Fruit fly (Drosophila melanogaster) S2 (cell line): ENCODE results near the gene JIL-1.

Source experiments
- CG8478 ChIP-seq: fragments of >200 bp; optimal IDR thresholded peaks from 2 replicates; lab custom pipeline; 2018
- CTCF ChIP-seq, 2 experiments: fragments of >200 bp; optimal IDR thresholded peaks; 2 replicates each; lab custom pipeline; 2018

The JIL-1 gene

DNA sequence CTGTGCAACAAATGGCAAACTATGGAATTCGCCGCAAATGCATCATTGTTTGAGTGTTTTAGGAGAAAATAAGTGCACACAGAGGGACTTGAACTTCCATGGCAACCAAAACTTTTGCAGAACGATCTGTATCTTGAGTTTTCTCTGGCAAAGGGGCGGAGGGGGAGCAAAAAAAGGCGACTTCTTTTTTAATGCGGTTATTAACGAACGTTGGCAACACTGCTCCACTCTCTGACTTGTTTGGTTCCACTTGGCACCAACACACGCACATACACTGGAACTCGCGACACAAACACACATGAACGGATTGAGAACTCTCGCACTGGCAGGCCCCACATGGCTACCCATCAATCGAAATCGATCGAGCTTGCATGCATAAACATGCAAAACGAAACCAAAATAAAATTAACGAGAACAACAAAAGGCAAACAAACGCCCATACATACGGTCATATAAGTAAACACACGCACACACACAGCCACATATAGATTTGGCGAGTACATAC is 26.5 kb upstream of the JIL-1 start:
- TF ChIP-seq CTCF (optimal IDR thresholded peaks at IDR 0.05; lab: Kevin White, UChicago): no peak
- TF ChIP-seq CG8478: no peak

DNA sequence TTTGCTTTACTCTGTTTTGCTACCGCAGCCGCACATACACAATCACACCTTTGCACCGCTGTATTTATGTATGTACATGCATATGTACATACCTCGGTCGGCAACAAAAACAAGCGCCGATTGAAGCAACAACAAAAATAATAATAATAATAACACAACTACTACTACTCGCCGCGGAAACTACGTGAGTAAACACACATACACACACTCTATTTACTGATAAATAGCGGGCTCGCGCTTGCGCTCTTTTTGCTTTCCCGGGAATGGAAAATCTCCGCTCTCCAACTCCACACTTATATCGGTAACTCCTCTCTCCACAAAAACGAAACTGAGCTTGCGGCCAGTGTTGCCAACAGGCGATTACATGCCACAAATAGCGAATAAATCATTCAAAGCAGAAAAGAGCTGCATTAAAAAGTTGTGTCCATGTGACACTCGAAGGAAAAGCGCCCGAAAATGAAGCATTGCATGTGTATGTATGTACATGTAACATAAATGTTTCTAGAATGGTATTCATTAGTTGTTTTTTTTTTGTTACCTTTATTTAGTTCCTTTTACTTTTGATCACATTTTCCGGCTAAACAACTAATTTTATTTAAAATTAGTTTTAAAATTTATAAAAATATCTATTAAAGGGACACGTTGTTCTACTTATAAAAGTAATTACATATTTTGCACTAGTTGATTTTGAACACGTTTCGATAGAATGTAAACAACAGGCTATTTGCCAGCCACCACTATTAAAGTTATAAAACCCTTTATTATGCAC is 25.8 kb upstream of the JIL-1 start:
- no peak for TF ChIP-seq CTCF (optimal IDR thresholded peaks at IDR 0.05; lab: Kevin White, UChicago)
- TF ChIP-seq CG8478: no peak

DNA sequence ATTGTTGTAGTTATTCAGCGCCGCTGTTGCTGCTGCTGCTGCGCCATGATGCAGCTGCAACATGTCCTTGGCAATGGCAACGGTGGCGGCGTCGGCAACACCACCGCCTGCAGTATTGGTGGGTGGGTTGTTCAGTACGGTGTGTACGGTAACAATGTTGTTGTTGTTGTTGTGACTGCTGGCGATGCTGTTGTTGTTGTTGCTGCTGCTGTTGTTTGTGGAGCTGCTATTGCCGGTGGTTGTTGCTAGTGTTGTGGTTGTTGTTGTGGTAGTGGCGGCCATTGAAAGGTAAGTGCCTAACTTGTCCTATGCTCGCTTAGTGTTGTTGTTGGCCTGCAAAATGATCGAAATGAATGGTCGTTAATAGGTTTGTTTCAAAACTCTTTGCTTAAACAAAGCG is 24.7 kb upstream of the JIL-1 start:
- TF ChIP-seq CTCF (optimal IDR thresholded peaks at IDR 0.05; lab: Kevin White, UChicago) (no peak), CG8478 (no peak)

- TF ChIP-seq CG8478: no peak
- no peak for TF ChIP-seq CTCF (optimal IDR thresholded peaks at IDR 0.05; lab: Kevin White, UChicago)
Measured at dm6 chr3L:11113198-11114197, 20.5 kb upstream of the JIL-1 start, which contains the start of gene Sod1. Sod1 (minus strand) TSS chr3L:11113740.

DNA sequence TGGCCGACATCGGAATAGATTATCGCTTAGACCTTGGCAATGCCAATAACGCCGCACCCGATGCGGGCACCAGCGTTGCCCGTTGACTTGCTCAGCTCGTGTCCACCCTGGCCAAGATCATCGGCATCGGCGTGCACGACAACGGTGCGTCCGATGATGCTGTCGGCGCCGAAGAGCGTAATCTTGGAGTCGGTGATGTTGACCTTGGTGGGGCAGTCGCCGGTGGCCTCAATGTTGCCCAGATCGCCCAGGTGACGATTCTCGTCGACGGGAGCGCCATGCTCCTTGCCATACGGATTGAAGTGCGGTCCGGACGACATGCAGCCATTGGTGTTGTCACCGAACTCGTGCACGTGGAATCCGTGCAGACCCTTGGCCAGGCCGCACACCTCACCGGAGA is 19.4 kb upstream of the JIL-1 start:
- TF ChIP-seq CG8478: no peak
- TF ChIP-seq CTCF (optimal IDR thresholded peaks at IDR 0.05; lab: Kevin White, UChicago): no peak

DNA sequence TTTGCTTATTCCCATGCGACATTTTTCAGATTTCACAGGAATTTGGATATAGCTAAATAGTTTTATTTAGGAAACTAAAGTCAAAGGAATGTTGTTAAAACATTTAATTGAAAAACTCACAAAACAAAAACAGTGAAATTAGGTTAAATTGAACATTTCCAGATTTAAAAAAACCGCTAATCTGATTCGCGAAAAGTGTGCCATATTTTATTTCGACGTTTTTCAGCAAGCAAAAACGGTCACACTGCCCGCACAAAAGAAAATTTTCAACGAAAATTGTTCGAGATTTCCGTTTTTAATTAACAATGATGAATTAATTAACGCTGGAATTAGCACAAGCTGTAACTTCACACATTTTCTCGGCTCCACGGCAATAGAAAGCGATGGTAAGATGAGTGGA is 16.5 kb upstream of the JIL-1 start, which contains the start of the genes CG34012 and emei:
TSS of gene CG34012 (minus strand) at position 52 of the 400 bp plus-strand sequence.
TSS of gene emei (plus strand) at position 237 of the 400 bp plus-strand sequence.
- no peak for TF ChIP-seq CG8478
- TF ChIP-seq CTCF (optimal IDR thresholded peaks at IDR 0.05; lab: Kevin White, UChicago): no peak

dm6 chr3L:11107935-11108334 is 14.9 kb upstream of the JIL-1 start, which contains the start of gene CG12522:
CG12522 (plus strand) TSS chr3L:11108235.
- no peak for TF ChIP-seq CG8478

DNA sequence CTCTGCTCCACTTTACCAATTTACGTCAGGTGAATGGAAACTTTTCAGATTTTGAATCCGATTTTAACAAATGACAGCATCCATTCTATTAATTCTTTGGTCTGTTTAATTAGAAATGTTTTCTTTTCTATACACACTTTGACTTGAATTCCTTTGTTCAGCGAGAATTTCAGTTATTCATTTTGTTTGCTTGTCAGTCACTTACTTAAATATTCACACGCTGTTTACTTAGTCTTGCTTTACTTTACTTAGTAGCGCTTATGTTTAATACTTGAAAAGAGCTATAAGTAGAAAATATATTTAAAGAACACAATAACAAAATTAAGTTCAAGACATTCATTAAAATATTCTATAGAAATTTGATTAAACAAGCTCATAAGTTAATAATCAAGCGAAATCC is 14.4 kb upstream of the JIL-1 start, which contains the start of gene CG32073:
TSS of gene CG32073 (minus strand) at position 151 of the 400 bp plus-strand sequence.
- TF ChIP-seq CTCF (optimal IDR thresholded peaks at IDR 0.05; lab: Kevin White, UChicago) (no peak), CG8478 (no peak)

- TF ChIP-seq CG8478 (no peak), CTCF (optimal IDR thresholded peaks at IDR 0.05; lab: Kevin White, UChicago) (no peak)
Measured at dm6 chr3L:11103773-11104172, 10.8 kb upstream of the JIL-1 start, which contains the start of gene CG32071. CG32071 (minus strand) TSS chr3L:11103873.

DNA sequence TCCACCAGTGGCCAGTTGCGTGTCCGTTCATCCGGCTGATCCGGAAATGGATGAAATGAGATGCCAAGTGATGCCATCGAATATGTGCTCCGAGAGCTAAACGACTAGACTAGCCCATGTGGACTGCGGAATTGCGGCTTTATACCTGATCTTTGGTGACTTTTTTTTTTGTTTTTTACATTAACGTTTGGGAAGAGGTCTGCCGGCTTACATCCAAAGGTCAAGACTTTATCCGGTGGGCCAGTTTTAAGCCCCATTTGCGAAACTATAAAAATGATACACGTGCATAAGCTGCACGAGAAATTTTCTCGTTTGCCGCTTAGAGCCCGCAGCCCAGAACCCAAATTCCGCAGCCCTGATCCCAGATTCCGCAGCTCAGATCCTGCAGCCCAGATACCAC is 9.9 kb upstream of the JIL-1 start, which contains the start of gene Elo68alpha:
TSS of gene Elo68alpha (minus strand) at position 101 of the 400 bp plus-strand sequence.
- TF ChIP-seq CG8478 (no peak), CTCF (optimal IDR thresholded peaks at IDR 0.05; lab: Kevin White, UChicago) (no peak)

DNA sequence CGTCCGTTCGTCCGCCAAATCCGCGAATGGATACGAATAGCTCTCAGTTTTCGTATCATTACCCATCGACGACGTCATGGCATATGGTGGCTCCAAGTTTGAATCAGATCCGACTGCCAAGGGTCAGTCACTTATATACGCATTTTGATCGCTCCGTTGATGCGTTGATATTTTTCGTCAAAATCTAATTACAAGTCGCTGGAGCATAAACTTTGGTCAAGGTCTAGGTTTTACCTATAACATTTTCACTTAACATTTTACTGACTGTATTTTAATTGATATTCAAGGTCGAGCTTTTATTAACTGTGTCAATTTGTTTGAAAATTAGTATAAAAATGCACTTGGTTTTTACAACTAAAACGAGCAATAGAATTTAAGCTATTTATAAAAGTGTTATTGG is 8.6 kb upstream of the JIL-1 start, which contains the start of gene Elo68beta:
TSS of gene Elo68beta (minus strand) at position 101 of the 400 bp plus-strand sequence.
- TF ChIP-seq CTCF (optimal IDR thresholded peaks at IDR 0.05; lab: Kevin White, UChicago) (no peak), CG8478 (no peak)

- TF ChIP-seq CTCF (optimal IDR thresholded peaks at IDR 0.05; lab: Kevin White, UChicago) (no peak), CG8478 (no peak)
Measured at dm6 chr3L:11097982-11098663, 5.1 kb upstream of the JIL-1 start, which contains the start of the genes Irbp18 and APP-BP1. Irbp18 (minus strand) TSS chr3L:11098186. APP-BP1 (plus strand) TSS chr3L:11098412.

DNA sequence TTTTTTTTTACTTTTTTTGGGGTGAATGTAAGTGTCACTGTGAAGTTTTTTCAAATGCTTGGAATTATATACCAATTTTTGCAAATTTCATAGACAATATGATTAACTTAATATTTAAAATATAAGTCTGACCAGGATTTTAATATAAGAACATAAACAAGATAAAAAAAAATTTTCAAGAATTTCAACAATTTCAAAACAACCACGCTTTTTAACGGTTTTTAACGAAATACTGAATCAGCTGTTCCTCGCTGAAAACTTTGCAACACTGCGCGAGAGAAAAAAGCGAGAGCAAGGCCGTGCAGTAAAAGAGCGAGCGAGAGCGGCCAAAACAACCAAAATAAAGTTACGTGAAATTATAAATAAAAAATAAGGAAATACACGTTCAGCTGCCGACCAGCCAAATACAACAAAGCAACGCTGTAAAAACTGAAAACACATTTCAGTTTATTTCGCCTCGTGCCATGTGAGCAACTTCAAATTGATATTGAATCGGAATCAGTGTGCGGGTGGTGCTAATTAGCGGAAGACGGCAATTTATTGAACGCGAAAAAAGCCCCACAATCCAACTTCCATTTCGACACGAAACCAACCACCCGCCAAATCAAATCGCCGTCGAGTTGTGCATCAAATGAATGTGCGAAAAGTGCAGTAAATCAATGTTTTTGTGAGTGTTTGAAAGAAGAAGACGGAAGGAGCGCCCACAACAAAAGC is 3.4 kb upstream of the JIL-1 start, which contains the start of the genes CG46439, Iyd and CG33947:
TSS of gene CG46439 (minus strand) at position 51 of the 714 bp plus-strand sequence.
TSS of gene Iyd (minus strand) at position 51 of the 714 bp plus-strand sequence.
TSS of gene CG33947 (plus strand) at position 302 of the 714 bp plus-strand sequence.
- TF ChIP-seq CG8478 (no peak), CTCF (optimal IDR thresholded peaks at IDR 0.05; lab: Kevin White, UChicago) (no peak)
